Worm (Caenorhabditis elegans): ENCODE results near the gene pud-1.1.

pud-1.1 gene

ce11 chrV:2342083-2342482 lies 11.9 kb downstream of the pud-1.1 start:
- TF ChIP-seq zag-1 (tag; optimal IDR thresholded peaks at IDR 0.05) (no peak), unc-62 (GFP tag; optimal IDR thresholded peaks at IDR 0.05) (no peak), elt-1 (tag; optimal IDR thresholded peaks at IDR 0.05) (no peak), daf-12 (tag; optimal IDR thresholded peaks at IDR 0.05) (no peak), nhr-23 (tag; optimal IDR thresholded peaks at IDR 0.05) (no peak), jun-1 (tag; optimal IDR thresholded peaks at IDR 0.05) (no peak)

- no peak for TF ChIP-seq ZK546.5 (tag; optimal IDR thresholded peaks at IDR 0.05)
- no peak for TF ChIP-seq ztf-11 (tag; optimal IDR thresholded peaks at IDR 0.05)
- no peak for TF ChIP-seq pqm-1 (tag; optimal IDR thresholded peaks at IDR 0.05)
These were observed 13.3 kb downstream of the pud-1.1 start for ce11 chrV:2343572-2343971.

All from whole organism, L3 larva.